Worm (Caenorhabditis elegans) whole organism, L2 larva: ENCODE measurements around the gene ubc-13.

Experiments used
- egl-27 ChIP-seq: sonication (generic microtip); optimal IDR thresholded peaks from 3 replicates; lab custom pipeline; 2017; ENCODE audit warnings: missing biosample characterization, missing genetic modification reagents, missing genetic modification characterization
- lin-39 ChIP-seq: fragments of 150-350 bp; optimal IDR thresholded peaks from 2 replicates; lab custom pipeline; 2014; ENCODE audit warnings: missing biosample characterization, missing genetic modification reagents, missing genetic modification characterization
- snpc-4 ChIP-seq: fragments of 150-350 bp; optimal IDR thresholded peaks from 2 replicates; lab custom pipeline; 2014; ENCODE audit warnings: missing biosample characterization, missing genetic modification characterization
- unc-39 ChIP-seq: fragments of 150-350 bp; optimal IDR thresholded peaks from 2 replicates; lab custom pipeline; 2014; ENCODE audit warnings: missing biosample characterization, missing genetic modification characterization

- TF ChIP-seq unc-39 (tag; lab: Kevin White, UChicago): no peak
- TF ChIP-seq lin-39 (tag; lab: Kevin White, UChicago): no peak
- no peak for TF ChIP-seq snpc-4 (tag; lab: Kevin White, UChicago)
- no peak for TF ChIP-seq egl-27
These were observed 45.6 kb upstream of the ubc-13 start for ce11 chrIV:2971060-2971459.
